Fruit fly (Drosophila melanogaster) whole organism, embryonic: ENCODE measurements around the gene tws.

Experiments
- Atf3 ChIP-seq: fragments of 200-800 bp; sonication (Bioruptor generic); optimal IDR thresholded peaks from 3 replicates; lab custom pipeline; 2016; ENCODE audit warnings: missing biosample characterization, missing genetic modification characterization
- Bgb ChIP-seq: fragments of 200-800 bp; sonication (Bioruptor generic); IDR thresholded peaks from 2 replicates; pipeline ENCODE4 v1.3.6; 2022; ENCODE audit warnings: missing biosample characterization, missing genetic modification characterization; ENCODE audit not compliant: partially characterized antibody
- CG10462 ChIP-seq: fragments of 200-800 bp; sonication (Bioruptor generic); optimal IDR thresholded peaks from 2 replicates; lab custom pipeline; 2016; ENCODE audit warnings: missing biosample characterization, missing genetic modification characterization
- CG10979 ChIP-seq: fragments of 200-800 bp; sonication (Bioruptor generic); optimal IDR thresholded peaks from 2 replicates; lab custom pipeline; 2018; ENCODE audit warnings: missing biosample characterization, mild to moderate bottlenecking, missing genetic modification characterization, moderate library complexity
- CG11696 ChIP-seq: fragments of 200-800 bp; sonication (Bioruptor generic); IDR thresholded peaks from 2 replicates; pipeline ENCODE4 v1.3.6; 2022; ENCODE audit warnings: missing biosample characterization, missing genetic modification characterization
- CG12299 ChIP-seq: fragments of 200-800 bp; sonication (Bioruptor generic); optimal IDR thresholded peaks from 2 replicates; lab custom pipeline; 2018; ENCODE audit warnings: missing biosample characterization, mild to moderate bottlenecking, missing genetic modification characterization
- CG12744 ChIP-seq: fragments of 200-800 bp; sonication (Bioruptor generic); optimal IDR thresholded peaks from 2 replicates; lab custom pipeline; 2016; ENCODE audit warnings: missing biosample characterization, missing genetic modification characterization
- CG12942 ChIP-seq: fragments of 200-800 bp; sonication (Bioruptor generic); optimal IDR thresholded peaks from 3 replicates; lab custom pipeline; 2016; ENCODE audit warnings: missing biosample characterization, missing genetic modification characterization
- CG2202 ChIP-seq: fragments of 200-800 bp; sonication (Bioruptor generic); optimal IDR thresholded peaks from 2 replicates; lab custom pipeline; 2018; ENCODE audit warnings: missing biosample characterization, mild to moderate bottlenecking, missing genetic modification characterization
- CG31441 ChIP-seq: fragments of 200-800 bp; sonication (Bioruptor generic); IDR thresholded peaks from 2 replicates; pipeline ENCODE4 v1.3.6; 2022; ENCODE audit warnings: missing biosample characterization, missing genetic modification characterization
- CG3163 ChIP-seq: fragments of 200-800 bp; sonication (Bioruptor generic); optimal IDR thresholded peaks from 3 replicates; lab custom pipeline; 2016; ENCODE audit warnings: missing biosample characterization, missing genetic modification characterization
- CG33557 ChIP-seq: fragments of 200-800 bp; sonication (Bioruptor generic); optimal IDR thresholded peaks from 2 replicates; lab custom pipeline; 2019; ENCODE audit warnings: missing biosample characterization, mild to moderate bottlenecking, missing genetic modification characterization, moderate library complexity
- CG3726 ChIP-seq: fragments of 200-800 bp; sonication (Bioruptor generic); IDR thresholded peaks from 3 replicates; pipeline ENCODE4, ENCODE4 v1.3.6; 2022; ENCODE audit warnings: missing biosample characterization, missing genetic modification characterization
- CG3838 ChIP-seq: fragments of 200-800 bp; sonication (Bioruptor generic); optimal IDR thresholded peaks from 3 replicates; lab custom pipeline; 2016; ENCODE audit warnings: missing biosample characterization, missing genetic modification characterization
- CG4820 ChIP-seq: fragments of 200-800 bp; sonication (Bioruptor generic); optimal IDR thresholded peaks from 3 replicates; lab custom pipeline; 2016; ENCODE audit warnings: missing biosample characterization, missing genetic modification characterization
- CG6175 ChIP-seq: fragments of 200-800 bp; sonication (Bioruptor generic); IDR thresholded peaks from 3 replicates; pipeline ENCODE4 v1.3.6; 2022; ENCODE audit warnings: missing biosample characterization, missing genetic modification characterization
- CG6683 ChIP-seq: fragments of 200-800 bp; sonication (Bioruptor generic); optimal IDR thresholded peaks from 2 replicates; lab custom pipeline; 2017; ENCODE audit warnings: missing biosample characterization, mild to moderate bottlenecking, missing genetic modification characterization, missing genetic modification reagents
- CG8478 ChIP-seq: fragments of >200 bp; optimal IDR thresholded peaks from 2 replicates; lab custom pipeline; 2018
- CG9437 ChIP-seq: fragments of 200-800 bp; sonication (Bioruptor generic); optimal IDR thresholded peaks from 2 replicates; lab custom pipeline; 2018; ENCODE audit warnings: missing biosample characterization, mild to moderate bottlenecking, missing genetic modification characterization
- Dad ChIP-seq: fragments of 200-800 bp; sonication (Bioruptor generic); optimal IDR thresholded peaks from 3 replicates; lab custom pipeline; 2016; ENCODE audit warnings: missing biosample characterization, missing genetic modification characterization
- Dbx ChIP-seq: fragments of 200-800 bp; sonication (Bioruptor generic); IDR thresholded peaks from 3 replicates; pipeline ENCODE4 v1.3.6; 2022; ENCODE audit warnings: missing biosample characterization, missing genetic modification characterization
- Dll ChIP-seq: fragments of 200-800 bp; sonication (Bioruptor generic); IDR thresholded peaks from 4 replicates; pipeline ENCODE4 v1.3.6; 2022; ENCODE audit warnings: missing biosample characterization, missing genetic modification characterization; ENCODE audit not compliant: partially characterized antibody
- Eip74EF ChIP-seq, 2 experiments: fragments of 200-800 bp in 1 of 2; fragments of >200 bp in 1 of 2; sonication (Bioruptor generic) in 1 of 2; optimal IDR thresholded peaks; 2 replicates each; lab custom pipeline; 2017 to 2019; ENCODE audit warnings: missing biosample characterization in 2 of 2, missing genetic modification characterization in 2 of 2, mild to moderate bottlenecking in 1 of 2, moderate library complexity in 1 of 2
- Gsc ChIP-seq: fragments of 200-800 bp; sonication (Bioruptor generic); IDR thresholded peaks from 2 replicates; pipeline ENCODE4 v1.3.6; 2022; ENCODE audit warnings: missing biosample characterization, missing genetic modification characterization
- H2.0 ChIP-seq: fragments of 200-800 bp; sonication (Bioruptor generic); IDR thresholded peaks from 2 replicates; pipeline ENCODE4 v1.3.6; 2022; ENCODE audit warnings: missing biosample characterization, missing genetic modification characterization
- Max ChIP-seq: fragments of 200-800 bp; sonication (Bioruptor generic); optimal IDR thresholded peaks from 2 replicates; lab custom pipeline; 2016; ENCODE audit warnings: missing biosample characterization, mild to moderate bottlenecking, missing genetic modification characterization
- Meics ChIP-seq: fragments of 200-800 bp; sonication (Bioruptor generic); optimal IDR thresholded peaks from 2 replicates; lab custom pipeline; 2017; ENCODE audit warnings: missing biosample characterization, mild to moderate bottlenecking, missing genetic modification characterization
- NC2β ChIP-seq: fragments of 200-800 bp; sonication (Bioruptor generic); optimal IDR thresholded peaks from 2 replicates; lab custom pipeline; 2016; ENCODE audit warnings: missing biosample characterization, missing genetic modification characterization
- PHDP ChIP-seq: fragments of 200-800 bp; sonication (Bioruptor generic); optimal IDR thresholded peaks from 3 replicates; lab custom pipeline; 2018; ENCODE audit warnings: missing biosample characterization, mild to moderate bottlenecking, missing genetic modification characterization, moderate library complexity
- Sry-β ChIP-seq: fragments of 200-800 bp; sonication (Bioruptor generic); optimal IDR thresholded peaks from 2 replicates; lab custom pipeline; 2018; ENCODE audit warnings: missing biosample characterization, mild to moderate bottlenecking, missing genetic modification characterization, moderate library complexity
- Taf1 ChIP-seq: fragments of 200-800 bp; sonication (Bioruptor generic); IDR thresholded peaks from 2 replicates; pipeline ENCODE4 v1.3.6; 2022; ENCODE audit warnings: missing biosample characterization, missing genetic modification characterization
- br ChIP-seq: fragments of >200 bp; optimal IDR thresholded peaks from 2 replicates; lab custom pipeline; 2017
- cas ChIP-seq: fragments of 200-800 bp; sonication (Bioruptor generic); IDR thresholded peaks from 2 replicates; pipeline ENCODE4 v1.3.6; 2022; ENCODE audit warnings: missing biosample characterization, missing genetic modification characterization
- cato ChIP-seq: fragments of 200-800 bp; sonication (Bioruptor generic); optimal IDR thresholded peaks from 2 replicates; lab custom pipeline; 2016; ENCODE audit warnings: missing biosample characterization, missing genetic modification characterization, borderline replicate concordance
- chif ChIP-seq, 2 experiments: fragments of 200-800 bp; sonication (Bioruptor generic); optimal IDR thresholded peaks; 3 replicates each; lab custom pipeline; 2016; ENCODE audit warnings: missing biosample characterization in 2 of 2, missing genetic modification characterization in 2 of 2
- chn ChIP-seq: fragments of 200-800 bp; sonication (Bioruptor generic); optimal IDR thresholded peaks from 2 replicates; lab custom pipeline; 2016; ENCODE audit warnings: missing biosample characterization, missing genetic modification characterization
- ci ChIP-seq: fragments of 200-800 bp; sonication (Bioruptor generic); IDR thresholded peaks from 3 replicates; pipeline ENCODE4 v1.3.6; 2022; ENCODE audit warnings: missing biosample characterization, missing genetic modification characterization
- disco-r ChIP-seq: fragments of 200-800 bp; sonication (Bioruptor generic); optimal IDR thresholded peaks from 2 replicates; lab custom pipeline; 2016; ENCODE audit warnings: missing biosample characterization, missing genetic modification characterization
- exex ChIP-seq: fragments of 200-800 bp; sonication (Bioruptor generic); optimal IDR thresholded peaks from 4 replicates; lab custom pipeline; 2018; ENCODE audit warnings: missing biosample characterization, mild to moderate bottlenecking, missing genetic modification characterization, moderate library complexity
- fd96Cb ChIP-seq: fragments of 200-800 bp; sonication (Bioruptor generic); optimal IDR thresholded peaks from 2 replicates; lab custom pipeline; 2018; ENCODE audit warnings: missing biosample characterization, mild to moderate bottlenecking, missing genetic modification characterization, moderate library complexity
- grau ChIP-seq: fragments of 200-800 bp; optimal IDR thresholded peaks from 3 replicates; lab custom pipeline; 2019; ENCODE audit warnings: missing biosample characterization, mild to moderate bottlenecking, missing genetic modification characterization, moderate library complexity
- lilli ChIP-seq: fragments of 200-800 bp; sonication (Bioruptor generic); optimal IDR thresholded peaks from 3 replicates; lab custom pipeline; 2016; ENCODE audit warnings: missing biosample characterization, missing genetic modification characterization
- mam ChIP-seq: fragments of 200-800 bp; sonication (Bioruptor generic); optimal IDR thresholded peaks from 3 replicates; lab custom pipeline; 2016; ENCODE audit warnings: missing biosample characterization, missing genetic modification characterization
- ranshi ChIP-seq: fragments of 200-800 bp; sonication (Bioruptor generic); IDR thresholded peaks from 2 replicates; pipeline ENCODE4 v1.3.6; 2022; ENCODE audit warnings: missing biosample characterization, missing genetic modification characterization
- ro ChIP-seq: fragments of 200-800 bp; sonication (Bioruptor generic); IDR thresholded peaks from 2 replicates; pipeline ENCODE4 v1.3.6; 2022; ENCODE audit warnings: missing biosample characterization, missing genetic modification characterization
- sc ChIP-seq, 3 experiments: fragments of >200 bp in 2 of 3; fragments of 200-800 bp in 1 of 3; sonication (Bioruptor generic) in 1 of 3; optimal IDR thresholded peaks; 2 replicates in 2 of 3; 3 replicates in 1 of 3; lab custom pipeline; 2017; ENCODE audit warnings: mild to moderate bottlenecking in 1 of 3, missing biosample characterization in 1 of 3, missing genetic modification characterization in 1 of 3, missing genetic modification reagents in 1 of 3
- so ChIP-seq: fragments of 200-800 bp; sonication (Bioruptor generic); IDR thresholded peaks from 3 replicates; pipeline ENCODE4 v1.3.6; 2022; ENCODE audit warnings: missing biosample characterization, missing genetic modification characterization
- tap ChIP-seq: fragments of 200-800 bp; optimal IDR thresholded peaks from 3 replicates; lab custom pipeline; 2019; ENCODE audit warnings: missing biosample characterization, mild to moderate bottlenecking, missing genetic modification characterization, moderate library complexity
- zfh1 ChIP-seq: fragments of 200-800 bp; sonication (Bioruptor generic); IDR thresholded peaks from 3 replicates; pipeline ENCODE4 v1.3.6; 2022; ENCODE audit warnings: missing biosample characterization, missing genetic modification characterization

Gene tws

dm6 chr3R:10087206-10087927 is 52.2 kb downstream of the tws start (continued):
- no peak for TF ChIP-seq sc (optimal IDR thresholded peaks at IDR 0.05; lab: Kevin White, UChicago)
- TF ChIP-seq sc (GFP tag; optimal IDR thresholded peaks at IDR 0.05; lab: Kevin White, UChicago) = no peak
- TF ChIP-seq ro (GFP tag; lab: Robert Waterston, UW) = no peak
- TF ChIP-seq NC2β (GFP tag; lab: Kevin White, UChicago) = peak; percentile 8
- peak; percentile 67 for TF ChIP-seq H2.0 (GFP tag; lab: Robert Waterston, UW)
- TF ChIP-seq CG33557 (GFP tag; lab: Kevin White, UChicago) = no peak
- TF ChIP-seq Dbx (GFP tag; lab: Robert Waterston, UW) = peak; percentile 65; the same call in 2 of the 3 replicates
- no peak for TF ChIP-seq CG12299 (tag; lab: Kevin White, UChicago)
- TF ChIP-seq CG8478 (lab: Kevin White, UChicago) = peak; percentile 96
- peak; percentile 58 for TF ChIP-seq CG31441 (GFP tag; lab: Robert Waterston, UW)
- TF ChIP-seq CG4820 (GFP tag; lab: Kevin White, UChicago) = peak; percentile 53
- TF ChIP-seq Eip74EF (GFP tag; optimal IDR thresholded peaks at IDR 0.05; lab: Kevin White, UChicago) = peak in 1 of 2 experiments; percentile 96
- no peak for TF ChIP-seq CG3838
- TF ChIP-seq Dll (GFP tag; lab: Robert Waterston, UW) = no peak
- peak; percentile 78 for TF ChIP-seq mam (GFP tag; lab: Kevin White, UChicago)
- TF ChIP-seq chif (GFP tag; optimal IDR thresholded peaks at IDR 0.05; lab: Kevin White, UChicago) = peak; percentile 60 to 77
- peak; percentile 5 for TF ChIP-seq exex (tag; lab: Kevin White, UChicago)
- TF ChIP-seq CG9437 (GFP tag; lab: Kevin White, UChicago) = no peak
- TF ChIP-seq Gsc (GFP tag; lab: Robert Waterston, UW) = peak; percentile 40
- peak; percentile 52 for TF ChIP-seq chn (GFP tag; lab: Kevin White, UChicago)
- no peak for TF ChIP-seq Sry-β (GFP tag; lab: Kevin White, UChicago)
- TF ChIP-seq CG12744 = no peak
- TF ChIP-seq lilli = peak; percentile 77
- TF ChIP-seq cas = no peak
- TF ChIP-seq disco-r (GFP tag; lab: Kevin White, UChicago) = peak; percentile 39
- TF ChIP-seq so (GFP tag; lab: Robert Waterston, UW) = 0 out of 3 replicates have a peak, but pooled peaks have one; percentile 61
- peak; percentile 47 for TF ChIP-seq Dad (GFP tag; lab: Kevin White, UChicago)
- TF ChIP-seq CG6175 (GFP tag; lab: Robert Waterston, UW) = 0 out of 3 replicates have a peak, but pooled peaks have one; percentile 32
- TF ChIP-seq tap (tag; lab: Kevin White, UChicago) = no peak
- TF ChIP-seq cato (GFP tag; lab: Kevin White, UChicago) = peak; percentile 40
- no peak for TF ChIP-seq CG2202 (tag; lab: Kevin White, UChicago)
- peak; percentile 75 for TF ChIP-seq Meics (GFP tag; lab: Kevin White, UChicago)
- peak; percentile 63; the same call in 1 of the 2 replicates for TF ChIP-seq Taf1 (GFP tag; lab: Robert Waterston, UW)
- peak; percentile 39 for TF ChIP-seq CG12942 (GFP tag; lab: Kevin White, UChicago)
- peak; percentile 62 for TF ChIP-seq grau (tag; lab: Kevin White, UChicago)
- 0 out of 3 replicates have a peak, but pooled peaks have one; percentile 50 for TF ChIP-seq CG3726 (GFP tag; lab: Robert Waterston, UW)
- peak; percentile 66; the same call in 2 of the 3 replicates for TF ChIP-seq zfh1 (GFP tag; lab: Robert Waterston, UW)
- peak; percentile 44 for TF ChIP-seq PHDP (tag; lab: Kevin White, UChicago)
- peak; percentile 10 for TF ChIP-seq CG10462 (GFP tag; lab: Kevin White, UChicago)
- peak; percentile 28 for TF ChIP-seq CG3163
- TF ChIP-seq Bgb (GFP tag; lab: Robert Waterston, UW) = 0 out of 2 replicates have a peak, but pooled peaks have one; percentile 13
- TF ChIP-seq br (lab: Kevin White, UChicago) = no peak
- TF ChIP-seq CG10979 = peak; percentile 48
- peak; percentile 6 for TF ChIP-seq Atf3
- TF ChIP-seq fd96Cb (tag; lab: Kevin White, UChicago) = peak; percentile 43
- peak; percentile 53; the same call in 1 of the 2 replicates for TF ChIP-seq CG11696 (GFP tag; lab: Robert Waterston, UW)
- TF ChIP-seq ci (GFP tag; lab: Robert Waterston, UW) = peak; percentile 62; the same call in 2 of the 3 replicates
- TF ChIP-seq CG6683 (GFP tag; lab: Kevin White, UChicago) = peak; percentile 3
- TF ChIP-seq ranshi = peak; percentile 70; the same call in 1 of the 2 replicates
- TF ChIP-seq Max = peak; percentile 50
